Worm (Caenorhabditis elegans): ENCODE data around the gene abts-2.

DNA sequence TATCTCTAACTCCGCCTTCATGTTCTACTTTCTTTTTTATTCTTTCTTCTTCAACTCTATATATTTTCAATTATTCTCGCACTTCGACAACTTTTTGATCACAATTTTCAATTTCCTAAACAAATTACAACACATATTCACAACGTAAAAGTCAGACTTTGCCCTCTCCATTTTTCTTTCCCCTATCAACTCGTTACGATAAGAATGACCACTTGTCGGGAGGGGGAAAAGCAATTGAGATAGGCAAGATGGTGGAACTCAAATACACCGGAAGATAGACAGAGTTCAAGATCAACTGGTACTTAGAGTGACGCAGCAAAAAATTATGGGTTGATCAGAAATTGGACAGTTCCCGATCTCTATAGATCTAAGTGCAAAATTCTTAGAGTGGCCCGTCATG is 30.4 kb upstream of the abts-2 start:
- no peak for TF ChIP-seq ztf-11 (tag; optimal IDR thresholded peaks at IDR 0.05)
- no peak for TF ChIP-seq snpc-4 (tag; optimal IDR thresholded peaks at IDR 0.05)
- TF ChIP-seq nhr-28 (tag; optimal IDR thresholded peaks at IDR 0.05): no peak
- TF ChIP-seq nhr-12 (tag; optimal IDR thresholded peaks at IDR 0.05): no peak
- TF ChIP-seq elt-2 (tag; optimal IDR thresholded peaks at IDR 0.05): peak; percentile 59
- no peak for TF ChIP-seq unc-62 (GFP tag; optimal IDR thresholded peaks at IDR 0.05)
